Fruit fly (Drosophila melanogaster) whole organism, wandering third instar larva: ENCODE data around the gene CG9733.

Experiments
- CG32264 ChIP-seq: fragments of 200-800 bp; sonication (Bioruptor generic); optimal IDR thresholded peaks from 2 replicates; lab custom pipeline; 2016; ENCODE audit warnings: missing biosample characterization, missing genetic modification characterization
- Dfd ChIP-seq: fragments of >200 bp; optimal IDR thresholded peaks from 2 replicates; lab custom pipeline; 2017; ENCODE audit warnings: missing biosample characterization, missing genetic modification characterization
- Dif ChIP-seq: fragments of 200-275, 200-300 bp; sonication (Bioruptor generic); optimal IDR thresholded peaks from 2 replicates; lab custom pipeline; 2018; ENCODE audit warnings: missing biosample characterization, missing genetic modification characterization; ENCODE audit not compliant: partially characterized antibody
- GATAd ChIP-seq: sonication (Bioruptor generic); optimal IDR thresholded peaks from 2 replicates; lab custom pipeline; 2016; ENCODE audit warnings: missing biosample characterization, missing genetic modification characterization
- HLH106 ChIP-seq: fragments of 200-800 bp; optimal IDR thresholded peaks from 3 replicates; lab custom pipeline; 2019; ENCODE audit warnings: missing biosample characterization, mild to moderate bottlenecking, missing genetic modification characterization, moderate library complexity
- Hr78 ChIP-seq: fragments of >200 bp; optimal IDR thresholded peaks from 2 replicates; lab custom pipeline; 2017; ENCODE audit warnings: missing biosample characterization, missing genetic modification characterization
- Jra ChIP-seq: sonication (Bioruptor generic); optimal IDR thresholded peaks from 2 replicates; lab custom pipeline; 2016; ENCODE audit warnings: missing biosample characterization, missing genetic modification characterization
- Myc ChIP-seq: fragments of >200 bp; optimal IDR thresholded peaks from 2 replicates; lab custom pipeline; 2017
- OdsH ChIP-seq: fragments of 200-800 bp; sonication (Bioruptor generic); optimal IDR thresholded peaks from 2 replicates; lab custom pipeline; 2016; ENCODE audit warnings: missing biosample characterization, mild to moderate bottlenecking, missing genetic modification characterization
- Rel ChIP-seq, 2 experiments: fragments of 200-800 bp; sonication (Bioruptor generic) in 1 of 2; optimal IDR thresholded peaks; 2 replicates in 1 of 2; 3 replicates in 1 of 2; lab custom pipeline; 2016 to 2019; ENCODE audit warnings: mild to moderate bottlenecking in 2 of 2, missing biosample characterization in 2 of 2, missing genetic modification characterization in 2 of 2, moderate library complexity in 1 of 2
- Sp1 ChIP-seq: fragments of 200-800 bp; sonication (Bioruptor generic); optimal IDR thresholded peaks from 3 replicates; lab custom pipeline; 2019; ENCODE audit warnings: missing biosample characterization, mild to moderate bottlenecking, missing genetic modification characterization, moderate library complexity
- Vsx2 ChIP-seq: fragments of 200-300, 225-300 bp; sonication (Bioruptor generic); optimal IDR thresholded peaks from 2 replicates; lab custom pipeline; 2018; ENCODE audit warnings: missing biosample characterization, missing genetic modification characterization; ENCODE audit not compliant: partially characterized antibody
- br ChIP-seq: fragments of 200-800 bp; sonication (Bioruptor generic); optimal IDR thresholded peaks from 2 replicates; lab custom pipeline; 2016; ENCODE audit warnings: missing biosample characterization, missing genetic modification characterization
- dl ChIP-seq, 2 experiments: fragments of 175-275, 200-275 bp in 1 of 2; fragments of 200-275 bp in 1 of 2; sonication (Bioruptor generic); optimal IDR thresholded peaks; lab custom pipeline; 2018; ENCODE audit warnings: mild to moderate bottlenecking in 2 of 2, missing biosample characterization in 2 of 2, missing genetic modification characterization in 2 of 2, moderate library complexity in 2 of 2; ENCODE audit not compliant: partially characterized antibody in 2 of 2, insufficient read depth in 1 of 2
- dmrt93B ChIP-seq: fragments of 200-800 bp; sonication (Bioruptor generic); optimal IDR thresholded peaks from 2 replicates; lab custom pipeline; 2018; ENCODE audit warnings: missing biosample characterization, mild to moderate bottlenecking, missing genetic modification characterization
- dsf ChIP-seq: sonication (Bioruptor generic); optimal IDR thresholded peaks from 2 replicates; lab custom pipeline; 2016; ENCODE audit warnings: missing biosample characterization, missing genetic modification characterization, borderline replicate concordance
- ey ChIP-seq: fragments of 200-800 bp; sonication (Bioruptor generic); optimal IDR thresholded peaks from 2 replicates; lab custom pipeline; 2016; ENCODE audit warnings: missing biosample characterization, missing genetic modification characterization
- foxo ChIP-seq, 2 experiments: fragments of 200-800 bp; sonication (Bioruptor generic); optimal IDR thresholded peaks; 2 replicates in 1 of 2; 3 replicates in 1 of 2; lab custom pipeline; 2016 to 2017; ENCODE audit warnings: missing biosample characterization in 2 of 2, missing genetic modification characterization in 2 of 2
- h ChIP-seq: fragments of 200-800 bp; sonication (Bioruptor generic); optimal IDR thresholded peaks from 3 replicates; lab custom pipeline; 2016; ENCODE audit warnings: missing biosample characterization, mild to moderate bottlenecking, missing genetic modification characterization
- jim ChIP-seq: fragments of 175-275, 200-325 bp; sonication (Bioruptor generic); optimal IDR thresholded peaks from 2 replicates; lab custom pipeline; 2016; ENCODE audit warnings: missing biosample characterization, mild to moderate bottlenecking, missing genetic modification characterization
- lola ChIP-seq: fragments of >200 bp; optimal IDR thresholded peaks from 2 replicates; lab custom pipeline; 2017; ENCODE audit warnings: missing biosample characterization, missing genetic modification characterization
- pan ChIP-seq: fragments of >200 bp; optimal IDR thresholded peaks from 2 replicates; lab custom pipeline; 2017
- psq ChIP-seq: fragments of 200-800 bp; sonication (Bioruptor generic); optimal IDR thresholded peaks from 3 replicates; lab custom pipeline; 2017; ENCODE audit warnings: missing biosample characterization, mild to moderate bottlenecking, missing genetic modification characterization, moderate library complexity
- rgr ChIP-seq: fragments of 200-800 bp; sonication (Bioruptor generic); optimal IDR thresholded peaks from 3 replicates; lab custom pipeline; 2016; ENCODE audit warnings: missing biosample characterization, mild to moderate bottlenecking, missing genetic modification characterization
- sage ChIP-seq: fragments of 200-800 bp; sonication (Bioruptor generic); optimal IDR thresholded peaks from 2 replicates; lab custom pipeline; 2016; ENCODE audit warnings: missing biosample characterization, mild to moderate bottlenecking, missing genetic modification characterization
- tai ChIP-seq: sonication (Bioruptor generic); optimal IDR thresholded peaks from 2 replicates; lab custom pipeline; 2016; ENCODE audit warnings: missing biosample characterization, missing genetic modification characterization
- usp ChIP-seq: fragments of >200 bp; optimal IDR thresholded peaks from 2 replicates; lab custom pipeline; 2017; ENCODE audit warnings: missing biosample characterization, missing genetic modification characterization

CG9733 gene

DNA sequence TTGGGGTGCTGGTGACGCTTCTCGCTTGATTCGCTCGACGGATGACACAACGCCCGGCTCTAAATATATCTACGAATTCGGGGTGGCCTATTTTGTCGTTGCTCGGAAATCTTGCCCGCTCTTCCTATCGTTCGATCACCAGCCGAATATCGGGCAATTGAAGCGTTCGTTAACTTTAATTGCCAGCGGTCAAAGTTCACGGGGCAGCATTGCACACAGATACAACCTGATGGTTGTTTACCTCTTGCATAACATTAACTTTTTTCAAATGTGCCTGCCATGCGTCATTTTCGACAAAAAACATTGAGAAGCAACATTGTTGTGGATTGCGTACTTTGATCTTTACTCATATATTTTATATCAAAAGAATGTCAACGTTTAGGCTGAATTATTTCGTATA is 48.7 kb downstream of the CG9733 start:
- TF ChIP-seq Dif (GFP tag; lab: Kevin White, UChicago), result no peak
- no peak for TF ChIP-seq Dfd (GFP tag; lab: Kevin White, UChicago)
- no peak for TF ChIP-seq CG32264 (GFP tag; lab: Kevin White, UChicago)
- no peak for TF ChIP-seq dmrt93B (GFP tag; lab: Kevin White, UChicago)
- TF ChIP-seq Vsx2 (GFP tag; lab: Kevin White, UChicago), result no peak
- no peak for TF ChIP-seq GATAd (GFP tag; lab: Kevin White, UChicago)
- TF ChIP-seq jim (GFP tag; lab: Kevin White, UChicago), result no peak
- TF ChIP-seq Rel (GFP tag; optimal IDR thresholded peaks at IDR 0.05; lab: Kevin White, UChicago), result no peak
- TF ChIP-seq Rel (tag; optimal IDR thresholded peaks at IDR 0.05; lab: Kevin White, UChicago), result no peak
- TF ChIP-seq foxo (GFP tag; optimal IDR thresholded peaks at IDR 0.05; lab: Kevin White, UChicago), result no peak
- TF ChIP-seq dl (GFP tag; optimal IDR thresholded peaks at IDR 0.05; lab: Kevin White, UChicago; ENCODE audit: insufficient read depth in 1 of 2, partially characterized antibody in 2 of 2), result no peak
- no peak for TF ChIP-seq Jra (GFP tag; lab: Kevin White, UChicago)
- no peak for TF ChIP-seq OdsH (GFP tag; lab: Kevin White, UChicago)
- no peak for TF ChIP-seq dsf

DNA sequence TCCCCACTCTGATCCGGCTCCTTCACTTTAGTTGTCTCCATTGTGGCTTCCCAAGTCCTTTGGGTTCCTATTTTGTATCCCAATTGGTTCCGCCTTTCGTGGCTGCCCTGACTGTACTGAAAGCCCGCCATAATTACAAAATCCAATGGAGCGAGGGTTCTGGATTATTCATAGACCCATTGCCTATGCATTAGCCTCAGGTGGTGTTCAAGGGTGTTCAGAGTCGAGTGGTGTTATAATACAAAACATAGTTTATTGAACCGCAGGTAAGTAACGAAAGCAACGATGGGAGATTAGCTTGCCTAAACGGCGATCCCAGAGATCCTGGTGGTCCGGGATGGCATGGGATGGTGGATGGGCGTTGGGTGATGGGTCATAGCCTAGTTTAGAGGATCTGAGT is 50.4 kb downstream of the CG9733 start, which contains the start of gene CG15531:
Gene CG15531 (minus strand): TSS at position 101 of the 400 bp plus-strand sequence.
- no peak for TF ChIP-seq psq (GFP tag; lab: Kevin White, UChicago)
- no peak for TF ChIP-seq dl (GFP tag; optimal IDR thresholded peaks at IDR 0.05; lab: Kevin White, UChicago; ENCODE audit: insufficient read depth in 1 of 2, partially characterized antibody in 2 of 2)
- no peak for TF ChIP-seq h (GFP tag; lab: Kevin White, UChicago)
- no peak for TF ChIP-seq usp
- TF ChIP-seq Hr78, result no peak
- TF ChIP-seq dsf, result no peak
- TF ChIP-seq sage (GFP tag; lab: Kevin White, UChicago), result no peak
- TF ChIP-seq Sp1, result no peak
- TF ChIP-seq br (GFP tag; lab: Kevin White, UChicago), result no peak
- TF ChIP-seq dmrt93B (GFP tag; lab: Kevin White, UChicago), result no peak
- no peak for TF ChIP-seq pan (lab: Kevin White, UChicago)
- TF ChIP-seq lola (GFP tag; lab: Kevin White, UChicago), result no peak
- TF ChIP-seq tai (GFP tag; lab: Kevin White, UChicago), result no peak

DNA sequence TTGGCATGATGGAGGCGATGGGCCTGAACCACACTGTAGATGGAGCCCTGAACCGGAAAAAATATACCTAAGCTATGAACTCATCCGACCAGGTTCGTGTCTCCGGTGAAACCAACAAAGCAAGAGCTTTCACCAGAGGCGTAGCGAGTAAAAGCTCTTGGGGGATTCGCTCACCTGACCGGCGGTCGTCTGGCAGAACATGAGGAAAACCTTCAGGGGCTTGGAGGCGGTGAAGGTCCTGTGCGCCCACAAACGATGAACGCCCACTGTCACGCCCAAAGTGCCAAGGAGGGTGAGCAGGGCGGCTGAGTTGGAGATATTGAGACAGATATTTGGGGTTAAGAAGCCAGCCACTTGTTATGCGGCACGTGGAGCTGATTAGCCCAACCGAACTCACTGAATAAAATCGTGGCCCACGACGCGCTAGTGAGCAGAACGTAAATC is 50.9 kb downstream of the CG9733 start:
- TF ChIP-seq ey (GFP tag; lab: Kevin White, UChicago), result peak; percentile 26
- peak; percentile 16 for TF ChIP-seq Sp1
- no peak for TF ChIP-seq CG32264 (GFP tag; lab: Kevin White, UChicago)
- no peak for TF ChIP-seq sage (GFP tag; lab: Kevin White, UChicago)
- TF ChIP-seq rgr (GFP tag; lab: Kevin White, UChicago), result peak; percentile 8
- peak; percentile 9 for TF ChIP-seq br (GFP tag; lab: Kevin White, UChicago)
- peak; percentile 51 for TF ChIP-seq h (GFP tag; lab: Kevin White, UChicago)
- TF ChIP-seq foxo (GFP tag; optimal IDR thresholded peaks at IDR 0.05; lab: Kevin White, UChicago), result peak in 1 of 2 experiments; percentile 61
- no peak for TF ChIP-seq jim (GFP tag; lab: Kevin White, UChicago)
- TF ChIP-seq Myc (lab: Kevin White, UChicago), result peak; percentile 55
- peak; percentile 50 for TF ChIP-seq HLH106
- TF ChIP-seq OdsH (GFP tag; lab: Kevin White, UChicago), result peak; percentile 14
